Worm (Caenorhabditis elegans): ENCODE results near the gene cux-7.

cux-7 gene

DNA sequence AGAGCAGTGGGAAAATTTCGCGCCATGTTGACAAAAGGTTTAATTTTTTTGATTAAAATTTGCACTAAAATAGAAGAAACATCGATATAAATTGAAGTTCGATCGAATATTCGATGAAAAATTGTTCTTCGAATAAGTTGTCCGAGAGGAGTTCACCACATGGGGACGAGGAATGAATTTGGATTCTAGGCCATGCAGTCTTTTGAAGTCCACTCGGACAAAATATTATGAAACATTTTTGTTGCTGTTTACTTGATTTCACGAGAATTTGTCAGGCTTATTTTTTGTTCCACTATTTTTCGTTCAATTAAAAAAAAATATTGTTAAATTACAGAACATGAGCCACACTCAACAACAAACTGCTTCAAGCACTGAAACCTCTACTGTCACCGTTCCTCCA is at the start of gene cux-7, which contains the start of gene C07H6.2 (continued):
- TF ChIP-seq ZK337.2 (GFP tag; IDR thresholded peaks at IDR 0.05): peak; percentile 100
- TF ChIP-seq aly-2 (tag; optimal IDR thresholded peaks at IDR 0.05): no peak
- no peak; the same call in 1 of the 2 replicates for TF ChIP-seq set-16 (GFP tag; IDR thresholded peaks at IDR 0.05)
- no peak for TF ChIP-seq nhr-111 (GFP tag; optimal IDR thresholded peaks at IDR 0.05)

DNA sequence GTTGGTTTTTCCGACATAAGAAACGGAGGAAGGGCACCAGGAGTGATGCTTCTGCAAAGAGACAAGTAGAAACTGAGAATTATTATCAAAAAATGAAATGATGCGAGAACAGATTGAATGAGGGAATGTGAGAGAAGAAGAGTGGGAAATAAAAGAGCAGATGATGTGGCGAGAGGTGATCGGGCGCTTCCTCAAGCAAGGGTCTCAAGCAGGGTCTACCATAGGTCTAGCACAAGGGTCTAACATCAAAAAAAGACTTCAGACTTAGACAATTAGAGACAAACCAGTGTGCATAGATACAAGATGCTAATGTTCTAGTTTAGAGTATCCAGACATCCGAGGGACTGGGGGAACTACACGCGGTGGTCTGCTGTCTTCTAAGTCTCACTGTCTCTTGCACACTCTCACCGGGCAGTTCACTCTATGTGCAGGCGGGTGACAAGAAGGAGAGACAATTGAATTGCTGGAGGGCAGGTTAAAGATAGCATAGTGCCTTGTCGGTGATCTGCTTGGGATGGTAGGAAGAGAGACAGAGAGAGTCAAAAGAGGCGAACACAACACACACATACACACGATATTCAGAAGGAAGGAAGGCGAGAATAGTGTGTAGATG is 49.5 kb upstream of the cux-7 start, which contains the start of gene R13A5.7:
Gene R13A5.7, minus strand, starts transcription at position 51 of the 613 bp plus-strand sequence.
- no peak for TF ChIP-seq ZK337.2 (GFP tag; IDR thresholded peaks at IDR 0.05)
- TF ChIP-seq Y5F2A.4 (GFP tag; optimal IDR thresholded peaks at IDR 0.05): no peak
- no peak for TF ChIP-seq ztf-7 (tag; optimal IDR thresholded peaks at IDR 0.05)
- no peak for TF ChIP-seq F44E2.7 (GFP tag; IDR thresholded peaks at IDR 0.05)
- TF ChIP-seq hmg-1.1 (GFP tag; IDR thresholded peaks at IDR 0.05): peak; percentile 89
- peak; percentile 54 for TF ChIP-seq lin-13 (GFP tag; optimal IDR thresholded peaks at IDR 0.05)
- TF ChIP-seq nhr-237 (tag; optimal IDR thresholded peaks at IDR 0.05): no peak
- TF ChIP-seq arid-1 (GFP tag; conservative IDR thresholded peaks at IDR 0.05): peak; percentile 75; the same call in 1 of the 2 replicates
- no peak for TF ChIP-seq daf-19 (GFP tag; conservative IDR thresholded peaks at IDR 0.05)
- peak; percentile 67 for TF ChIP-seq nhr-77 (tag; optimal IDR thresholded peaks at IDR 0.05)
- TF ChIP-seq lin-38 (GFP tag; IDR thresholded peaks at IDR 0.05): peak; percentile 59
- no peak; the same call in 1 of the 2 replicates for TF ChIP-seq ceh-20 (GFP tag; IDR thresholded peaks at IDR 0.05)
- TF ChIP-seq daf-12 (tag; optimal IDR thresholded peaks at IDR 0.05): no peak
- no peak for TF ChIP-seq zip-2 (tag; optimal IDR thresholded peaks at IDR 0.05)
- no peak for TF ChIP-seq dmd-9 (GFP tag; IDR thresholded peaks at IDR 0.05)
- TF ChIP-seq lin-1 (GFP tag; IDR thresholded peaks at IDR 0.05): 0 out of 2 replicates have a peak, but pooled peaks have one; percentile 35
- 0 out of 2 replicates have a peak, but pooled peaks have one; percentile 38 for TF ChIP-seq ceh-44 (GFP tag; IDR thresholded peaks at IDR 0.05)
- no peak for TF ChIP-seq Y48G9A.11 (GFP tag; IDR thresholded peaks at IDR 0.05)
- no peak for TF ChIP-seq snpc-1.2 (GFP tag; IDR thresholded peaks at IDR 0.05)
- TF ChIP-seq aha-1 (tag): peak; percentile 14
- TF ChIP-seq dpl-1 (GFP tag; optimal IDR thresholded peaks at IDR 0.05): peak; percentile 48
- TF ChIP-seq nhr-28 (tag; optimal IDR thresholded peaks at IDR 0.05): peak; percentile 90
- no peak for TF ChIP-seq ceh-82 (tag; optimal IDR thresholded peaks at IDR 0.05)
- no peak for TF ChIP-seq ztf-11 (tag; optimal IDR thresholded peaks at IDR 0.05)
- no peak for TF ChIP-seq pha-4 (GFP tag; IDR thresholded peaks at IDR 0.05)
- peak; percentile 39 for TF ChIP-seq pha-4 (tag; optimal IDR thresholded peaks at IDR 0.05)
- TF ChIP-seq ctbp-1 (GFP tag; IDR thresholded peaks at IDR 0.05): peak; percentile 63; the same call in 1 of the 2 replicates
- no peak for TF ChIP-seq lin-39 (tag; optimal IDR thresholded peaks at IDR 0.05)
- no peak for TF ChIP-seq ces-1 (GFP tag; optimal IDR thresholded peaks at IDR 0.05)
- TF ChIP-seq daf-16 (GFP tag; optimal IDR thresholded peaks at IDR 0.05): peak in 1 of 2 experiments; percentile 23
- peak; percentile 80 for TF ChIP-seq daf-16 (tag; optimal IDR thresholded peaks at IDR 0.05)
- no peak for TF ChIP-seq zag-1 (tag; optimal IDR thresholded peaks at IDR 0.05)
- peak; percentile 83 for TF ChIP-seq mep-1 (tag; optimal IDR thresholded peaks at IDR 0.05)
- TF ChIP-seq Y105C5A.15 (GFP tag; IDR thresholded peaks at IDR 0.05): no peak
- TF ChIP-seq F49E8.2 (tag; optimal IDR thresholded peaks at IDR 0.05; ENCODE audit: borderline replicate concordance): no peak
- TF ChIP-seq madf-5 (GFP tag; IDR thresholded peaks at IDR 0.05): no peak
- no peak for TF ChIP-seq lin-15B (tag; optimal IDR thresholded peaks at IDR 0.05)
- no peak for TF ChIP-seq ZK546.5 (tag; optimal IDR thresholded peaks at IDR 0.05)
- no peak for TF ChIP-seq vab-7 (GFP tag; IDR thresholded peaks at IDR 0.05)
- peak in 1 of 2 experiments; percentile 97 for TF ChIP-seq unc-62 (GFP tag; optimal IDR thresholded peaks at IDR 0.05 in 1 of 2)
- no peak for TF ChIP-seq unc-62 (tag; optimal IDR thresholded peaks at IDR 0.05)
- no peak for TF ChIP-seq skn-1 (tag; optimal IDR thresholded peaks at IDR 0.05)
- peak; percentile 77 for TF ChIP-seq dmd-6 (GFP tag; IDR thresholded peaks at IDR 0.05)
- no peak for TF ChIP-seq jun-1 (tag; optimal IDR thresholded peaks at IDR 0.05)
- no peak for TF ChIP-seq zfp-3 (GFP tag; conservative IDR thresholded peaks at IDR 0.05)
- TF ChIP-seq tag-97 (GFP tag; IDR thresholded peaks at IDR 0.05): no peak
- TF ChIP-seq egl-43 (GFP tag; IDR thresholded peaks at IDR 0.05): no peak; the same call in 1 of the 2 replicates
- no peak for TF ChIP-seq dmd-8 (GFP tag; IDR thresholded peaks at IDR 0.05)

Data from whole organism, L4 larva.